Fruit fly (Drosophila melanogaster): ENCODE measurements around the gene Meltrin.

dm6 chr3R:14733937-14734336, 36.8 kb upstream of the Meltrin start:
- TF ChIP-seq woc (GFP tag; optimal IDR thresholded peaks at IDR 0.05) (no peak), Dfd (GFP tag; optimal IDR thresholded peaks at IDR 0.05) (no peak), Jra (GFP tag; optimal IDR thresholded peaks at IDR 0.05) (no peak), OdsH (GFP tag; optimal IDR thresholded peaks at IDR 0.05) (no peak), Abd-B (GFP tag; optimal IDR thresholded peaks at IDR 0.05) (no peak)
